Worm (Caenorhabditis elegans): ENCODE results near the gene C34D4.2.

The C34D4.2 gene

DNA sequence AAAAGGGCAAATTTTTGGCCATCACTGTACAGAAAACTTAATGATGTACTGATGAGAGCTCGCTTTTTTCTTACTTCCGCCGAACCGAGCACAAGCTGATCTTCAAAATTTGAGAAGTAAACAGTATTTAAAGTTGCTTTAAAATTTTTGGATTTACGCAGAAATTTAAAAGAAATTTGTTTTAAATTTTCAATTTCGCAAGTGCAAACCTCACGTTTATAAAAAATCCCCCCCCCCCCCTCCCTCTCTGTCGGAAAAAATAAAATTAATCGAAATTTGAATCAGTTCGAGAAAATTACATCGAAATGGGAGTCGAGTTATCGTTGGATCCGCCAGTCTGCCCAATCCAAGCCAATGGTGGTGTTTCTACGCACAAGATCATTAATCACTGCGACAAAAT, 1.1 kb upstream of the C34D4.2 start, which contains the start of gene C34D4.3:
Gene C34D4.3 (plus strand): TSS at position 301 of the 400 bp plus-strand sequence.
- TF ChIP-seq ces-1 (GFP tag; optimal IDR thresholded peaks at IDR 0.05): no peak
- TF ChIP-seq drap-1 (GFP tag; optimal IDR thresholded peaks at IDR 0.05): no peak
- TF ChIP-seq flh-1 (GFP tag; optimal IDR thresholded peaks at IDR 0.05): no peak
- TF ChIP-seq nhr-76 (tag; optimal IDR thresholded peaks at IDR 0.05): no peak
- no peak for TF ChIP-seq ceh-43 (GFP tag; optimal IDR thresholded peaks at IDR 0.05)
- TF ChIP-seq nhr-12 (tag; optimal IDR thresholded peaks at IDR 0.05): no peak
- no peak for TF ChIP-seq cnd-1 (tag; optimal IDR thresholded peaks at IDR 0.05)

- TF ChIP-seq ceh-43 (GFP tag; optimal IDR thresholded peaks at IDR 0.05) (peak; percentile 19), lsy-2 (tag; optimal IDR thresholded peaks at IDR 0.05) (peak; percentile 1), ztf-11 (tag; optimal IDR thresholded peaks at IDR 0.05) (peak; percentile 16), sptf-1 (tag; optimal IDR thresholded peaks at IDR 0.05) (peak; percentile 57), ceh-83 (GFP tag; optimal IDR thresholded peaks at IDR 0.05) (no peak)
Measured at ce11 chrIV:7156356-7156755, 1.9 kb downstream of the C34D4.2 start, which contains the start of gene maph-9. maph-9 (plus strand) TSS chrIV:7156628.

DNA sequence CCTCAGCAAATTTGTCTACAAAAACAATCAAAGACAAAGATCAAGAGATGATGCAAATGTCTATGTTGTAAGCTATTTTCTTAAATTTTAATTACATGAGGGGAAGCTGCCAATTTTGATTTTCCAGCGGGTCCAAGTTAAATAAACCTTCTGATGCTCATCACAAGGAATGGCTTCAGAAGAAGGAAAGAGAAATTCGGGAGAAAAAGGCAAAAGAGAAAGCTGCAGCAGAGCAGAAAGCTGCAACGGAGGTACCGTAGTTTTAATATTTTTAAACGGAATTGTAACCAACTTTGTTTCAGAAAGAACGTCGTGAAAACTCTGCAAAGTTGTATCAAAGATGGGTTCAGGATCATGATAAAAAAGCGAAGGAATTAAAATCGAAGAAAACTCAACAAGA, 3.7 kb downstream of the C34D4.2 start:
- no peak for TF ChIP-seq sem-2 (GFP tag; optimal IDR thresholded peaks at IDR 0.05)
- no peak for TF ChIP-seq lin-32 (GFP tag; optimal IDR thresholded peaks at IDR 0.05)
- no peak for TF ChIP-seq elt-3 (tag; optimal IDR thresholded peaks at IDR 0.05)
- no peak for TF ChIP-seq snpc-4 (tag; optimal IDR thresholded peaks at IDR 0.05)
- no peak for TF ChIP-seq hlh-1 (tag; optimal IDR thresholded peaks at IDR 0.05)
- TF ChIP-seq ceh-39 (tag; optimal IDR thresholded peaks at IDR 0.05): no peak
- no peak for TF ChIP-seq mab-5 (tag; optimal IDR thresholded peaks at IDR 0.05)
- TF ChIP-seq lin-13 (tag; optimal IDR thresholded peaks at IDR 0.05): no peak
- TF ChIP-seq cnd-1 (tag; optimal IDR thresholded peaks at IDR 0.05): no peak
- no peak for TF ChIP-seq elt-1 (tag; optimal IDR thresholded peaks at IDR 0.05; ENCODE audit: borderline replicate concordance, insufficient read depth)

- no peak for TF ChIP-seq nhr-76 (tag; optimal IDR thresholded peaks at IDR 0.05)
- no peak for TF ChIP-seq unc-120 (tag; optimal IDR thresholded peaks at IDR 0.05; ENCODE audit: poor library complexity, severe bottlenecking)
- no peak for TF ChIP-seq bed-3 (GFP tag; optimal IDR thresholded peaks at IDR 0.05)
- TF ChIP-seq snpc-4 (tag; optimal IDR thresholded peaks at IDR 0.05): no peak
- TF ChIP-seq ceh-83 (GFP tag; optimal IDR thresholded peaks at IDR 0.05): no peak
- TF ChIP-seq hlh-1 (tag; optimal IDR thresholded peaks at IDR 0.05): no peak
- no peak for TF ChIP-seq mls-2 (tag; optimal IDR thresholded peaks at IDR 0.05)
- TF ChIP-seq nhr-2 (tag; optimal IDR thresholded peaks at IDR 0.05): no peak
- TF ChIP-seq tbx-8 (GFP tag; optimal IDR thresholded peaks at IDR 0.05): no peak
- TF ChIP-seq mab-5 (tag; optimal IDR thresholded peaks at IDR 0.05): no peak
- TF ChIP-seq mep-1 (tag; optimal IDR thresholded peaks at IDR 0.05): no peak
- no peak for TF ChIP-seq ces-1 (GFP tag; optimal IDR thresholded peaks at IDR 0.05)
- no peak for TF ChIP-seq nhr-12 (tag; optimal IDR thresholded peaks at IDR 0.05)
- no peak for TF ChIP-seq unc-62 (GFP tag; optimal IDR thresholded peaks at IDR 0.05)
- no peak for TF ChIP-seq lin-13 (tag; optimal IDR thresholded peaks at IDR 0.05)
Measured at ce11 chrIV:7159586-7159985, 5.1 kb downstream of the C34D4.2 start.

- TF ChIP-seq elt-3 (tag; optimal IDR thresholded peaks at IDR 0.05): peak; percentile 10
- no peak for TF ChIP-seq mls-2 (tag; optimal IDR thresholded peaks at IDR 0.05)
- TF ChIP-seq lsy-2 (tag; optimal IDR thresholded peaks at IDR 0.05): peak; percentile 33
Measured at ce11 chrIV:7165723-7166122, 11.3 kb downstream of the C34D4.2 start, which contains the start of gene rpc-1. rpc-1 (minus strand) TSS chrIV:7165748.

ce11 chrIV:7166553-7166952, 12.1 kb downstream of the C34D4.2 start, which contains the start of gene C42D4.18:
C42D4.18 (plus strand) TSS chrIV:7166783.
- TF ChIP-seq unc-62 (GFP tag; optimal IDR thresholded peaks at IDR 0.05) (no peak), ceh-39 (tag; optimal IDR thresholded peaks at IDR 0.05) (no peak), ham-2 (GFP tag; optimal IDR thresholded peaks at IDR 0.05) (no peak), mls-2 (tag; optimal IDR thresholded peaks at IDR 0.05) (no peak), ztf-11 (tag; optimal IDR thresholded peaks at IDR 0.05) (no peak), mab-5 (tag; optimal IDR thresholded peaks at IDR 0.05) (no peak), nhr-76 (tag; optimal IDR thresholded peaks at IDR 0.05) (no peak), bed-3 (GFP tag; optimal IDR thresholded peaks at IDR 0.05) (no peak), flh-1 (GFP tag; optimal IDR thresholded peaks at IDR 0.05) (no peak), lsy-2 (tag; optimal IDR thresholded peaks at IDR 0.05) (no peak), ceh-83 (GFP tag; optimal IDR thresholded peaks at IDR 0.05) (no peak)
